Fruit fly (Drosophila melanogaster) whole organism, embryonic: ENCODE results near the gene Abca3.

ENCODE experiments used
- Antp ChIP-seq: fragments of 200-800 bp; sonication (Bioruptor generic); optimal IDR thresholded peaks from 3 replicates; lab custom pipeline; 2016; ENCODE audit warnings: missing biosample characterization, missing genetic modification characterization
- CG10267 ChIP-seq: fragments of 200-800 bp; sonication (Bioruptor generic); optimal IDR thresholded peaks from 2 replicates; lab custom pipeline; 2018; ENCODE audit warnings: missing biosample characterization, mild to moderate bottlenecking, missing genetic modification characterization, moderate library complexity
- CG10431 ChIP-seq: fragments of 200-800 bp; sonication (Bioruptor generic); optimal IDR thresholded peaks from 3 replicates; lab custom pipeline; 2018; ENCODE audit warnings: missing biosample characterization, mild to moderate bottlenecking, missing genetic modification characterization
- CG12104 ChIP-seq: fragments of 200-800 bp; sonication (Bioruptor generic); optimal IDR thresholded peaks from 3 replicates; lab custom pipeline; 2016; ENCODE audit warnings: missing biosample characterization, missing genetic modification characterization
- CG13894 ChIP-seq: fragments of 200-800 bp; sonication (Bioruptor generic); optimal IDR thresholded peaks from 3 replicates; lab custom pipeline; 2018; ENCODE audit warnings: missing biosample characterization, mild to moderate bottlenecking, missing genetic modification characterization, moderate library complexity
- CG14050 ChIP-seq: fragments of 200-800 bp; sonication (Bioruptor generic); IDR thresholded peaks from 3 replicates; pipeline ENCODE4 v1.3.6; 2022; ENCODE audit warnings: missing biosample characterization, missing genetic modification characterization
- CG15073 ChIP-seq: fragments of 200-800 bp; sonication (Bioruptor generic); optimal IDR thresholded peaks from 2 replicates; lab custom pipeline; 2016; ENCODE audit warnings: missing biosample characterization, missing genetic modification characterization
- CG2120 ChIP-seq: fragments of 200-800 bp; sonication (Bioruptor generic); optimal IDR thresholded peaks from 3 replicates; lab custom pipeline; 2016; ENCODE audit warnings: missing biosample characterization, missing genetic modification characterization
- CG2678 ChIP-seq: fragments of 200-800 bp; sonication (Bioruptor generic); optimal IDR thresholded peaks from 3 replicates; lab custom pipeline; 2019; ENCODE audit warnings: missing biosample characterization, mild to moderate bottlenecking, missing genetic modification characterization, moderate library complexity
- CG32772 ChIP-seq: fragments of 200-800 bp; sonication (Bioruptor generic); IDR thresholded peaks from 2 replicates; pipeline ENCODE4 v1.3.6; 2022; ENCODE audit warnings: missing biosample characterization, missing genetic modification characterization
- CG33213 ChIP-seq: fragments of 200-800 bp; sonication (Bioruptor generic); optimal IDR thresholded peaks from 3 replicates; lab custom pipeline; 2016; ENCODE audit warnings: missing biosample characterization, missing genetic modification characterization
- CG4328 ChIP-seq: fragments of 200-800 bp; sonication (Bioruptor generic); optimal IDR thresholded peaks from 3 replicates; lab custom pipeline; 2017; ENCODE audit warnings: missing biosample characterization, missing genetic modification reagents, missing genetic modification characterization
- Dek ChIP-seq: fragments of 200-800 bp; sonication (Bioruptor generic); optimal IDR thresholded peaks from 3 replicates; lab custom pipeline; 2019; ENCODE audit warnings: missing biosample characterization, mild to moderate bottlenecking, missing genetic modification characterization, moderate library complexity
- Drgx ChIP-seq: fragments of 200-800 bp; sonication (Bioruptor generic); IDR thresholded peaks from 2 replicates; pipeline ENCODE4 v1.3.6; 2022; ENCODE audit warnings: missing biosample characterization, missing genetic modification characterization
- Ets65A ChIP-seq: fragments of 200-800 bp; sonication (Bioruptor generic); peaks from one replicate; lab custom pipeline; 2016; ENCODE audit warnings: missing biosample characterization, missing genetic modification characterization
- GATAe ChIP-seq: fragments of 200-800 bp; sonication (Bioruptor generic); conservative IDR thresholded peaks from 2 replicates; pipeline ENCODE4 v1.3.6; 2022; ENCODE audit warnings: missing biosample characterization, missing genetic modification characterization
- Med ChIP-seq: fragments of 200-800 bp; sonication (Bioruptor generic); peaks from one replicate; lab custom pipeline; 2016; ENCODE audit warnings: missing biosample characterization, missing genetic modification characterization, mild to moderate bottlenecking, inconsistent platforms, moderate library complexity
- PHDP ChIP-seq: fragments of 200-800 bp; sonication (Bioruptor generic); optimal IDR thresholded peaks from 3 replicates; lab custom pipeline; 2018; ENCODE audit warnings: missing biosample characterization, mild to moderate bottlenecking, missing genetic modification characterization, moderate library complexity
- Ptx1 ChIP-seq: fragments of 200-800 bp; sonication (Bioruptor generic); IDR thresholded peaks from 2 replicates; pipeline ENCODE4 v1.3.6; 2022; ENCODE audit warnings: missing biosample characterization, missing genetic modification characterization
- Rfx ChIP-seq: fragments of 200-800 bp; sonication (Bioruptor generic); IDR thresholded peaks from 2 replicates; pipeline ENCODE4 v1.3.6; 2022; ENCODE audit warnings: missing biosample characterization, missing genetic modification characterization
- Ssrp ChIP-seq: fragments of 200-800 bp; sonication (Bioruptor generic); optimal IDR thresholded peaks from 2 replicates; lab custom pipeline; 2018; ENCODE audit warnings: missing biosample characterization, mild to moderate bottlenecking, missing genetic modification characterization, moderate library complexity
- ab ChIP-seq: fragments of 200-800 bp; sonication (Bioruptor generic); optimal IDR thresholded peaks from 2 replicates; lab custom pipeline; 2016; ENCODE audit warnings: missing biosample characterization, missing genetic modification characterization
- az2 ChIP-seq: fragments of 200-800 bp; sonication (Bioruptor generic); optimal IDR thresholded peaks from 3 replicates; lab custom pipeline; 2016; ENCODE audit warnings: missing biosample characterization, missing genetic modification characterization
- dmrt99B ChIP-seq: fragments of 200-800 bp; sonication (Bioruptor generic); optimal IDR thresholded peaks from 2 replicates; lab custom pipeline; 2018; ENCODE audit warnings: missing biosample characterization, mild to moderate bottlenecking, missing genetic modification characterization, moderate library complexity
- dysf ChIP-seq: fragments of 200-800 bp; sonication (Bioruptor generic); IDR thresholded peaks from 3 replicates; pipeline ENCODE4 v1.3.6; 2022; ENCODE audit warnings: missing biosample characterization, missing genetic modification characterization
- eve ChIP-seq, 2 experiments: fragments of >200 bp; optimal IDR thresholded peaks; 2 replicates each; lab custom pipeline; 2017; ENCODE audit warnings: missing biosample characterization in 2 of 2, missing genetic modification characterization in 2 of 2
- fd102C ChIP-seq: fragments of 200-800 bp; sonication (Bioruptor generic); optimal IDR thresholded peaks from 2 replicates; lab custom pipeline; 2018; ENCODE audit warnings: missing biosample characterization, mild to moderate bottlenecking, missing genetic modification characterization, moderate library complexity
- ftz-f1 ChIP-seq: fragments of 200-800 bp; sonication (Bioruptor generic); optimal IDR thresholded peaks from 2 replicates; lab custom pipeline; 2016; ENCODE audit warnings: missing biosample characterization, missing genetic modification characterization
- gem ChIP-seq: fragments of 200-800 bp; sonication (Bioruptor generic); optimal IDR thresholded peaks from 2 replicates; lab custom pipeline; 2019; ENCODE audit warnings: missing biosample characterization, mild to moderate bottlenecking, missing genetic modification characterization, moderate library complexity
- lab ChIP-seq: fragments of 200-800 bp; sonication (Bioruptor generic); optimal IDR thresholded peaks from 3 replicates; lab custom pipeline; 2017; ENCODE audit warnings: missing biosample characterization, missing genetic modification characterization, mild to moderate bottlenecking, moderate library complexity, missing genetic modification reagents
- lilli ChIP-seq: fragments of 200-800 bp; sonication (Bioruptor generic); optimal IDR thresholded peaks from 3 replicates; lab custom pipeline; 2016; ENCODE audit warnings: missing biosample characterization, missing genetic modification characterization
- phol ChIP-seq: fragments of 200-800 bp; sonication (Bioruptor generic); optimal IDR thresholded peaks from 3 replicates; lab custom pipeline; 2018; ENCODE audit warnings: missing biosample characterization, mild to moderate bottlenecking, missing genetic modification characterization, moderate library complexity
- row ChIP-seq: fragments of 200-800 bp; sonication (Bioruptor generic); IDR thresholded peaks from 3 replicates; pipeline ENCODE4 v1.3.6; 2022; ENCODE audit warnings: missing biosample characterization, missing genetic modification characterization
- sens ChIP-seq: fragments of 200-800 bp; sonication (Bioruptor generic); peaks from one replicate; lab custom pipeline; 2016; ENCODE audit warnings: missing biosample characterization, missing genetic modification characterization
- ssp ChIP-seq: fragments of 200-800 bp; sonication (Bioruptor generic); IDR thresholded peaks from 2 replicates; pipeline ENCODE4 v1.3.6; 2022; ENCODE audit warnings: missing biosample characterization, missing genetic modification characterization
- tx ChIP-seq: fragments of 200-800 bp; sonication (Bioruptor generic); optimal IDR thresholded peaks from 2 replicates; lab custom pipeline; 2016; ENCODE audit warnings: missing biosample characterization, missing genetic modification characterization

Abca3 gene

dm6 chrX:21281039-21281911, 25.2 kb downstream of the Abca3 start, which contains the start of gene Mnr (continued):
- peak; percentile 64 for TF ChIP-seq CG13894 (tag; lab: Kevin White, UChicago)

- TF ChIP-seq Ptx1 (GFP tag; lab: Robert Waterston, UW) (0 out of 2 replicates have a peak, but pooled peaks have one; percentile 15), ftz-f1 (GFP tag; lab: Kevin White, UChicago) (no peak), CG2120 (GFP tag; lab: Kevin White, UChicago) (peak; percentile 34), sens (GFP tag; lab: Kevin White, UChicago) (peak; percentile 35), phol (tag; lab: Kevin White, UChicago) (no peak), ssp (peak; percentile 32; the same call in 1 of the 2 replicates), eve (GFP tag; optimal IDR thresholded peaks at IDR 0.05; lab: Kevin White, UChicago) (peak in 1 of 2 experiments; percentile 43), dysf (GFP tag; lab: Robert Waterston, UW) (0 out of 3 replicates have a peak, but pooled peaks have one; percentile 52), lilli (GFP tag; lab: Kevin White, UChicago) (peak; percentile 8), ab (GFP tag; lab: Kevin White, UChicago) (peak; percentile 11), Ets65A (peak; percentile 81)
Observed at dm6 chrX:21280629-21281028, 25.8 kb downstream of the Abca3 start.

dm6 chrX:21279311-21279890, 27.1 kb downstream of the Abca3 start:
- no peak for TF ChIP-seq tx (GFP tag; lab: Kevin White, UChicago)
- peak; percentile 2 for TF ChIP-seq dmrt99B (tag; lab: Kevin White, UChicago)
- TF ChIP-seq az2 (GFP tag; lab: Kevin White, UChicago), result no peak
- TF ChIP-seq CG33213 (GFP tag; lab: Kevin White, UChicago), result no peak
- TF ChIP-seq row (GFP tag; lab: Robert Waterston, UW), result 0 out of 3 replicates have a peak, but pooled peaks have one; percentile 22
- no peak for TF ChIP-seq CG10431 (GFP tag; lab: Kevin White, UChicago)
- TF ChIP-seq CG15073 (GFP tag; lab: Kevin White, UChicago), result no peak
- no peak for TF ChIP-seq PHDP (tag; lab: Kevin White, UChicago)
- no peak for TF ChIP-seq Dek (tag; lab: Kevin White, UChicago)
- peak; percentile 75 for TF ChIP-seq Med (GFP tag; lab: Kevin White, UChicago)
- TF ChIP-seq CG12104 (GFP tag; lab: Kevin White, UChicago), result no peak
- TF ChIP-seq CG32772 (GFP tag; lab: Robert Waterston, UW), result no peak
- peak; percentile 3 for TF ChIP-seq phol (tag; lab: Kevin White, UChicago)
- TF ChIP-seq lab, result no peak
- 0 out of 2 replicates have a peak, but pooled peaks have one; percentile 32 for TF ChIP-seq Drgx (GFP tag; lab: Robert Waterston, UW)
- TF ChIP-seq GATAe, result no peak
- TF ChIP-seq Ssrp (tag; lab: Kevin White, UChicago), result no peak
- TF ChIP-seq CG2120 (GFP tag; lab: Kevin White, UChicago), result peak; percentile 18
- TF ChIP-seq CG2678 (tag; lab: Kevin White, UChicago), result peak; percentile 6
- no peak for TF ChIP-seq fd102C (GFP tag; lab: Kevin White, UChicago)
- TF ChIP-seq Rfx (GFP tag; lab: Robert Waterston, UW), result peak; percentile 26; the same call in 1 of the 2 replicates
- TF ChIP-seq CG4328, result no peak
- TF ChIP-seq gem, result peak; percentile 18
- TF ChIP-seq CG14050 (GFP tag; lab: Robert Waterston, UW), result no peak
- TF ChIP-seq Antp (GFP tag; lab: Kevin White, UChicago), result no peak
- peak; percentile 53 for TF ChIP-seq sens (GFP tag; lab: Kevin White, UChicago)
- no peak for TF ChIP-seq CG10267
